Fruit fly (Drosophila melanogaster): ENCODE measurements around the gene CG32452.

- TF ChIP-seq Ets21C (GFP tag; optimal IDR thresholded peaks at IDR 0.05), result peak; percentile 83
- peak; percentile 85 for TF ChIP-seq CG6792 (GFP tag; optimal IDR thresholded peaks at IDR 0.05)
- peak; percentile 84 for TF ChIP-seq CG8632 (GFP tag; optimal IDR thresholded peaks at IDR 0.05)
- TF ChIP-seq Met (GFP tag; optimal IDR thresholded peaks at IDR 0.05), result peak; percentile 87
- peak; percentile 14 for TF ChIP-seq CG6854 (GFP tag; optimal IDR thresholded peaks at IDR 0.05)
- peak; percentile 93 for TF ChIP-seq fkh (GFP tag; optimal IDR thresholded peaks at IDR 0.05)
- peak; percentile 83 for TF ChIP-seq Hr39 (GFP tag; optimal IDR thresholded peaks at IDR 0.05)
- TF ChIP-seq Hr4 (GFP tag; optimal IDR thresholded peaks at IDR 0.05), result peak; percentile 85
- peak; percentile 82 for TF ChIP-seq CG11762 (GFP tag; optimal IDR thresholded peaks at IDR 0.05; ENCODE audit: insufficient read depth)
- peak; percentile 88 for TF ChIP-seq Smox (GFP tag; optimal IDR thresholded peaks at IDR 0.05)
- TF ChIP-seq achi (GFP tag; optimal IDR thresholded peaks at IDR 0.05), result peak; percentile 86
These were observed 24.0 kb downstream of the CG32452 start, which contains the start of gene CG7369 for dm6 chr3L:22741389-22742120.
